Fruit fly (Drosophila melanogaster): ENCODE measurements around the gene MKP-4.

Gene MKP-4

DNA sequence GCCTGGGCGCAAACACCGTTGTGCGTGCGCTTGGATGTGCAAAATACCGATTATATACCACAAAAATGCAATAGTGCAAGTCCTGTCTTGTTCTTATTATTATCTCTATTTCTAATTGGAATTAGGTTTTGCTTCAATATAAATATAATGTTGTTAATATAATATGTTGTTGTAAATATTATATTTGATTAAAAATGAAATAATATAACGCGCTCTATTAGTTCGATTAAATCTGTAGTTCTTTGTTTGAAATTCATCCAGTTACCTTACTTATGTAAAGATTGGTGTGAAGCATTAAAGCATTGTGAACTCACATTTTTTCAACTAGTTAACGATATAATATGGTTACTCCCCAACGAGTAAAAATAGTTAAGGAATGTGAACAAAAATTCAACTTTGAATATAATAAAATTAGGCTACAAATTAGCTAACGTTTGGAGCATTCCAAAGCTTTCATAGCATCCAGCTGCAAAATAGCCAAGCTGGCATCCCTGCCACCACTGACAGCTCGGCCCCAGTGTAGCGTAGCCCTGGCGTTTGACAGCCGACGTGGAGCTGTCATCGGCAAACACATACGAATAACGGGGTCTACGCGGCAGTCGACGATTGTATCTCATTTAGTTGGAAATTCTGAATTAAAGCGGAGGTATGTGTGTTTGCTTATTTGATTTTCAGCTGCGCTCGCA lies 20.0 kb downstream of the MKP-4 start, which contains the start of the genes CG12237 and Sec61gamma (continued):
- TF ChIP-seq HmgD (GFP tag; optimal IDR thresholded peaks at IDR 0.05): peak; percentile 13
- peak; percentile 22 for TF ChIP-seq Myb (GFP tag; optimal IDR thresholded peaks at IDR 0.05)
- peak; percentile 6 for TF ChIP-seq dmrt11E (tag; optimal IDR thresholded peaks at IDR 0.05)
- peak; percentile 53; the same call in 1 of the 2 replicates for TF ChIP-seq CG9932 (GFP tag; IDR thresholded peaks at IDR 0.05)
- peak; percentile 32 for TF ChIP-seq CG15479 (GFP tag; optimal IDR thresholded peaks at IDR 0.05)
- TF ChIP-seq YL-1 (GFP tag; optimal IDR thresholded peaks at IDR 0.05): peak; percentile 79
- TF ChIP-seq CG9215 (GFP tag; IDR thresholded peaks at IDR 0.05): peak; percentile 29
- TF ChIP-seq CG14965 (GFP tag; optimal IDR thresholded peaks at IDR 0.05; ENCODE audit: borderline replicate concordance): no peak
- peak; percentile 74 for TF ChIP-seq ci (GFP tag; IDR thresholded peaks at IDR 0.05)
- TF ChIP-seq bcd (GFP tag; optimal IDR thresholded peaks at IDR 0.05): peak; percentile 42
- peak; percentile 43 for TF ChIP-seq CHES-1-like (GFP tag; optimal IDR thresholded peaks at IDR 0.05)
- TF ChIP-seq ems (GFP tag; optimal IDR thresholded peaks at IDR 0.05): peak; percentile 1
- no peak for TF ChIP-seq Kr (GFP tag; optimal IDR thresholded peaks at IDR 0.05)
- TF ChIP-seq CG34422 (GFP tag; IDR thresholded peaks at IDR 0.05): peak; percentile 72; the same call in 1 of the 3 replicates
- peak; percentile 22; the same call in 1 of the 2 replicates for TF ChIP-seq CG3847 (GFP tag; IDR thresholded peaks at IDR 0.05)
- peak; percentile 34 for TF ChIP-seq Max (GFP tag; optimal IDR thresholded peaks at IDR 0.05)
- TF ChIP-seq CG3281 (GFP tag; optimal IDR thresholded peaks at IDR 0.05): peak; percentile 66
- TF ChIP-seq CG32532 (GFP tag; IDR thresholded peaks at IDR 0.05): peak; percentile 60
- no peak for TF ChIP-seq Nf-YA (GFP tag; IDR thresholded peaks at IDR 0.05)
- peak; percentile 44 for TF ChIP-seq p53 (GFP tag; optimal IDR thresholded peaks at IDR 0.05)
- peak; percentile 79 for TF ChIP-seq CG15514 (GFP tag; optimal IDR thresholded peaks at IDR 0.05)
- TF ChIP-seq CG14710 (tag; optimal IDR thresholded peaks at IDR 0.05): peak; percentile 60
- TF ChIP-seq CG7963 (GFP tag; IDR thresholded peaks at IDR 0.05; ENCODE audit: partially characterized antibody): no peak
- TF ChIP-seq chn (GFP tag; optimal IDR thresholded peaks at IDR 0.05): no peak
- TF ChIP-seq CG12155 (GFP tag; optimal IDR thresholded peaks at IDR 0.05): no peak
- TF ChIP-seq vnd (GFP tag; IDR thresholded peaks at IDR 0.05; ENCODE audit: partially characterized antibody): no peak
- TF ChIP-seq CG7987 (GFP tag; optimal IDR thresholded peaks at IDR 0.05): peak; percentile 64
- TF ChIP-seq grn (GFP tag; optimal IDR thresholded peaks at IDR 0.05): no peak
- peak; percentile 10 for TF ChIP-seq nerfin-1 (tag; optimal IDR thresholded peaks at IDR 0.05)
- no peak for TF ChIP-seq CG4404 (GFP tag; IDR thresholded peaks at IDR 0.05)
- peak; percentile 9 for TF ChIP-seq Mad (GFP tag; optimal IDR thresholded peaks at IDR 0.05)
- peak; percentile 35 for TF ChIP-seq CG13296 (GFP tag; optimal IDR thresholded peaks at IDR 0.05)
- peak; percentile 50; the same call in 1 of the 2 replicates for TF ChIP-seq amos (GFP tag; IDR thresholded peaks at IDR 0.05; ENCODE audit: partially characterized antibody)
- TF ChIP-seq eve (GFP tag; optimal IDR thresholded peaks at IDR 0.05): no peak
- TF ChIP-seq maf-S (GFP tag; optimal IDR thresholded peaks at IDR 0.05): peak; percentile 11
- TF ChIP-seq ewg (GFP tag; optimal IDR thresholded peaks at IDR 0.05): peak; percentile 11
- TF ChIP-seq jigr1 (GFP tag; IDR thresholded peaks at IDR 0.05): no peak
- TF ChIP-seq tin (GFP tag; optimal IDR thresholded peaks at IDR 0.05): no peak
- TF ChIP-seq CG4820 (GFP tag; optimal IDR thresholded peaks at IDR 0.05): no peak
- peak; percentile 72 for TF ChIP-seq Rfx (GFP tag; IDR thresholded peaks at IDR 0.05)
- no peak for TF ChIP-seq wor (GFP tag; IDR thresholded peaks at IDR 0.05)
- peak; percentile 37 for TF ChIP-seq mam (GFP tag; optimal IDR thresholded peaks at IDR 0.05)
- peak; percentile 50 for TF ChIP-seq Dref (GFP tag; IDR thresholded peaks at IDR 0.05)
- TF ChIP-seq CG11504 (tag; optimal IDR thresholded peaks at IDR 0.05): no peak
- TF ChIP-seq Hmr (GFP tag; optimal IDR thresholded peaks at IDR 0.05): no peak
- peak; percentile 28 for TF ChIP-seq CG30020 (tag; optimal IDR thresholded peaks at IDR 0.05)
- no peak for TF ChIP-seq ATbp (GFP tag; optimal IDR thresholded peaks at IDR 0.05)
- no peak for TF ChIP-seq lab (GFP tag; optimal IDR thresholded peaks at IDR 0.05)
- TF ChIP-seq Bdp1 (GFP tag; optimal IDR thresholded peaks at IDR 0.05): no peak

All from whole organism, embryonic.